In genomic region chr3L:4070221-4070995, dm6 we compare ENCODE assay signal across 6 fruit fly cellular contexts.
TF ChIP-seq lines count a peak whose summit lies in the region.

No protein-coding gene starts in this region.

- TF ChIP-seq CTCF in whole organism, embryonic (GFP tag; optimal IDR thresholded peaks at IDR 0.05; lab: Kevin White, UChicago) = no peak

TF ChIP-seq in whole organism, 6 proteins besides CTCF, POLR2A, EP300 and RAD21:
- TF ChIP-seq EcR (GFP tag; optimal IDR thresholded peaks at IDR 0.05; lab: Kevin White, UChicago) = no peak
- TF ChIP-seq pan (optimal IDR thresholded peaks at IDR 0.05; lab: Kevin White, UChicago) = peak; percentile 96
- TF ChIP-seq CG8478 (optimal IDR thresholded peaks at IDR 0.05; lab: Kevin White, UChicago) = no peak
- TF ChIP-seq Dll (optimal IDR thresholded peaks at IDR 0.05; lab: Kevin White, UChicago) = peak; percentile 81
- TF ChIP-seq psq (optimal IDR thresholded peaks at IDR 0.05; lab: Kevin White, UChicago) = no peak
- TF ChIP-seq usp (GFP tag; optimal IDR thresholded peaks at IDR 0.05; lab: Kevin White, UChicago) = no peak

TF ChIP-seq in whole organism, adult, 20 proteins besides CTCF, POLR2A, EP300 and RAD21 (continues in another document):
- TF ChIP-seq Hr96 (GFP tag; optimal IDR thresholded peaks at IDR 0.05; lab: Kevin White, UChicago) (peak; percentile 19), toe (GFP tag; optimal IDR thresholded peaks at IDR 0.05; lab: Kevin White, UChicago) (no peak), CG5204 (GFP tag; optimal IDR thresholded peaks at IDR 0.05; lab: Kevin White, UChicago) (no peak), CG7101 (tag; optimal IDR thresholded peaks at IDR 0.05; lab: Kevin White, UChicago) (peak; percentile 82), CG1620 (GFP tag; optimal IDR thresholded peaks at IDR 0.05; lab: Kevin White, UChicago) (no peak), CG12768 (GFP tag; optimal IDR thresholded peaks at IDR 0.05; lab: Kevin White, UChicago) (peak; percentile 74), Clk (GFP tag; optimal IDR thresholded peaks at IDR 0.05; lab: Kevin White, UChicago) (no peak), CG7045 (GFP tag; optimal IDR thresholded peaks at IDR 0.05; lab: Kevin White, UChicago) (no peak), bab1 (GFP tag; optimal IDR thresholded peaks at IDR 0.05; lab: Kevin White, UChicago) (peak; percentile 47), kay (GFP tag; lab: Kevin White, UChicago; ENCODE audit: borderline replicate concordance) (peak; percentile 26), Crg-1 (GFP tag; optimal IDR thresholded peaks at IDR 0.05; lab: Kevin White, UChicago) (no peak), tj (GFP tag; optimal IDR thresholded peaks at IDR 0.05; lab: Kevin White, UChicago) (peak; percentile 17), Mnt (GFP tag; optimal IDR thresholded peaks at IDR 0.05; lab: Kevin White, UChicago) (no peak), pad (GFP tag; optimal IDR thresholded peaks at IDR 0.05; lab: Kevin White, UChicago) (no peak), CG33017 (tag; optimal IDR thresholded peaks at IDR 0.05; lab: Kevin White, UChicago) (peak; percentile 81), CG14711 (tag; optimal IDR thresholded peaks at IDR 0.05; lab: Kevin White, UChicago) (peak; percentile 76), cnc (optimal IDR thresholded peaks at IDR 0.05; lab: Kevin White, UChicago) (no peak), ovo (GFP tag; optimal IDR thresholded peaks at IDR 0.05; lab: Kevin White, UChicago) (no peak)

TF ChIP-seq in whole organism, embryonic, 481 proteins besides CTCF, POLR2A, EP300 and RAD21 (continues in another document):
- TF ChIP-seq Bgb (GFP tag; IDR thresholded peaks at IDR 0.05; lab: Robert Waterston, UW; ENCODE audit: partially characterized antibody) (no peak), tup (GFP tag; optimal IDR thresholded peaks at IDR 0.05; lab: Kevin White, UChicago) (peak; percentile 64), CG1024 (GFP tag; IDR thresholded peaks at IDR 0.05; lab: Robert Waterston, UW) (peak; percentile 84), pum (GFP tag; optimal IDR thresholded peaks at IDR 0.05; lab: Kevin White, UChicago) (peak; percentile 78), CG10431 (GFP tag; optimal IDR thresholded peaks at IDR 0.05; lab: Kevin White, UChicago) (peak; percentile 22), ftz-f1 (GFP tag; optimal IDR thresholded peaks at IDR 0.05; lab: Kevin White, UChicago) (no peak), CG12769 (tag; optimal IDR thresholded peaks at IDR 0.05; lab: Kevin White, UChicago) (peak; percentile 97), tgo (GFP tag; IDR thresholded peaks at IDR 0.05; lab: Robert Waterston, UW) (peak; percentile 94), Rfx (GFP tag; IDR thresholded peaks at IDR 0.05; lab: Robert Waterston, UW) (peak; percentile 96), Nf-YC (tag; optimal IDR thresholded peaks at IDR 0.05; lab: Kevin White, UChicago) (no peak), CG13123 (GFP tag; optimal IDR thresholded peaks at IDR 0.05; lab: Kevin White, UChicago) (peak; percentile 69), CG8359 (GFP tag; optimal IDR thresholded peaks at IDR 0.05; lab: Kevin White, UChicago; ENCODE audit: borderline replicate concordance) (peak; percentile 26), Stat92E (GFP tag; optimal IDR thresholded peaks at IDR 0.05; lab: Kevin White, UChicago) (no peak), CG15073 (GFP tag; optimal IDR thresholded peaks at IDR 0.05; lab: Kevin White, UChicago) (peak; percentile 37), ttk (GFP tag; IDR thresholded peaks at IDR 0.05; lab: Robert Waterston, UW) (peak; percentile 91), CG14441 (GFP tag; IDR thresholded peaks at IDR 0.05; lab: Robert Waterston, UW) (peak; percentile 90), CG17359 (tag; optimal IDR thresholded peaks at IDR 0.05; lab: Kevin White, UChicago) (peak; percentile 92)

TF ChIP-seq in whole organism, prepupa, 60 proteins besides CTCF, POLR2A, EP300 and RAD21 (continues in another document):
- peak; percentile 98 for TF ChIP-seq achi (GFP tag; optimal IDR thresholded peaks at IDR 0.05; lab: Kevin White, UChicago)
- peak; percentile 99 for TF ChIP-seq OdsH (GFP tag; optimal IDR thresholded peaks at IDR 0.05; lab: Kevin White, UChicago)
- peak; percentile 99 for TF ChIP-seq CG6792 (GFP tag; optimal IDR thresholded peaks at IDR 0.05; lab: Kevin White, UChicago)
- peak; percentile 99 for TF ChIP-seq cyc (GFP tag; optimal IDR thresholded peaks at IDR 0.05; lab: Kevin White, UChicago)
- peak; percentile 91 for TF ChIP-seq CG9139 (GFP tag; optimal IDR thresholded peaks at IDR 0.05; lab: Kevin White, UChicago)
- TF ChIP-seq fkh (GFP tag; optimal IDR thresholded peaks at IDR 0.05; lab: Kevin White, UChicago) = peak; percentile 25
- TF ChIP-seq Lpt (GFP tag; optimal IDR thresholded peaks at IDR 0.05; lab: Kevin White, UChicago) = peak; percentile 98
- TF ChIP-seq vri (GFP tag; optimal IDR thresholded peaks at IDR 0.05; lab: Kevin White, UChicago) = peak; percentile 97
- TF ChIP-seq dac (GFP tag; optimal IDR thresholded peaks at IDR 0.05; lab: Kevin White, UChicago) = peak; percentile 97
- peak; percentile 99 for TF ChIP-seq acj6 (GFP tag; optimal IDR thresholded peaks at IDR 0.05; lab: Kevin White, UChicago)
- TF ChIP-seq Sox102F (GFP tag; optimal IDR thresholded peaks at IDR 0.05; lab: Kevin White, UChicago) = peak; percentile 98
- TF ChIP-seq Ets21C (GFP tag; optimal IDR thresholded peaks at IDR 0.05; lab: Kevin White, UChicago) = peak; percentile 98
- peak; percentile 99 for TF ChIP-seq net (GFP tag; optimal IDR thresholded peaks at IDR 0.05; lab: Kevin White, UChicago)
- peak; percentile 96 for TF ChIP-seq CG10669 (GFP tag; optimal IDR thresholded peaks at IDR 0.05; lab: Kevin White, UChicago)
- peak; percentile 99 for TF ChIP-seq eg (GFP tag; IDR thresholded peaks at IDR 0.05; lab: Robert Waterston, UW)
- peak; percentile 96 for TF ChIP-seq CG8632 (GFP tag; optimal IDR thresholded peaks at IDR 0.05; lab: Kevin White, UChicago)
- TF ChIP-seq CG15336 (GFP tag; IDR thresholded peaks at IDR 0.05; lab: Robert Waterston, UW) = peak; percentile 99
- peak; percentile 99 for TF ChIP-seq Sox14 (GFP tag; optimal IDR thresholded peaks at IDR 0.05; lab: Kevin White, UChicago)

TF ChIP-seq in whole organism, pupa, 21 proteins besides CTCF, POLR2A, EP300 and RAD21 (continues in another document):
- TF ChIP-seq CG17806 (tag; optimal IDR thresholded peaks at IDR 0.05; lab: Kevin White, UChicago) (peak; percentile 98), Pif1B (GFP tag; optimal IDR thresholded peaks at IDR 0.05; lab: Kevin White, UChicago) (peak; percentile 95), fd96Ca (GFP tag; IDR thresholded peaks at IDR 0.05; lab: Robert Waterston, UW) (peak; percentile 99), CG8159 (tag; optimal IDR thresholded peaks at IDR 0.05; lab: Kevin White, UChicago) (peak; percentile 96), CG4496 (GFP tag; IDR thresholded peaks at IDR 0.05; lab: Robert Waterston, UW) (peak; percentile 99), EcR (GFP tag; optimal IDR thresholded peaks at IDR 0.05; lab: Kevin White, UChicago) (peak; percentile 54), CG12605 (GFP tag; IDR thresholded peaks at IDR 0.05; lab: Robert Waterston, UW) (peak; percentile 98), gl (tag; optimal IDR thresholded peaks at IDR 0.05; lab: Kevin White, UChicago) (peak; percentile 94), Snoo (tag; optimal IDR thresholded peaks at IDR 0.05; lab: Kevin White, UChicago) (peak; percentile 91), Pif1A (GFP tag; optimal IDR thresholded peaks at IDR 0.05; lab: Kevin White, UChicago) (peak; percentile 97), CG15710 (tag; optimal IDR thresholded peaks at IDR 0.05; lab: Kevin White, UChicago) (peak; percentile 98), rn (GFP tag; IDR thresholded peaks at IDR 0.05; lab: Robert Waterston, UW) (peak; percentile 96), CG13204 (GFP tag; optimal IDR thresholded peaks at IDR 0.05; lab: Kevin White, UChicago) (peak; percentile 96), CG34367 (tag; optimal IDR thresholded peaks at IDR 0.05; lab: Kevin White, UChicago) (peak; percentile 97), D1 (tag; optimal IDR thresholded peaks at IDR 0.05; lab: Kevin White, UChicago) (peak; percentile 70), CG8301 (tag; optimal IDR thresholded peaks at IDR 0.05; lab: Kevin White, UChicago) (peak; percentile 99), CG14655 (GFP tag; optimal IDR thresholded peaks at IDR 0.05; lab: Kevin White, UChicago) (peak; percentile 98), CG9948 (tag; optimal IDR thresholded peaks at IDR 0.05; lab: Kevin White, UChicago) (peak; percentile 98), CG10348 (GFP tag; IDR thresholded peaks at IDR 0.05; lab: Robert Waterston, UW) (peak; percentile 95), Ets98B (GFP tag; IDR thresholded peaks at IDR 0.05; lab: Robert Waterston, UW) (peak; percentile 99)

TF ChIP-seq in whole organism, wandering third instar larva, 38 proteins besides CTCF, POLR2A, EP300 and RAD21 (continues in another document):
- no peak for TF ChIP-seq Abd-B (GFP tag; optimal IDR thresholded peaks at IDR 0.05; lab: Kevin White, UChicago)
- no peak for TF ChIP-seq Dfd (GFP tag; optimal IDR thresholded peaks at IDR 0.05; lab: Kevin White, UChicago)
- TF ChIP-seq pan (optimal IDR thresholded peaks at IDR 0.05; lab: Kevin White, UChicago) = peak; percentile 75
- no peak for TF ChIP-seq usp (GFP tag; optimal IDR thresholded peaks at IDR 0.05; lab: Kevin White, UChicago)
- peak; percentile 97 for TF ChIP-seq psq (GFP tag; optimal IDR thresholded peaks at IDR 0.05; lab: Kevin White, UChicago)
- peak; percentile 99 for TF ChIP-seq ey (GFP tag; optimal IDR thresholded peaks at IDR 0.05; lab: Kevin White, UChicago)
- peak; percentile 97 for TF ChIP-seq CG32264 (GFP tag; optimal IDR thresholded peaks at IDR 0.05; lab: Kevin White, UChicago)
- TF ChIP-seq Hnf4 (GFP tag; optimal IDR thresholded peaks at IDR 0.05; lab: Kevin White, UChicago) = peak; percentile 99
- TF ChIP-seq h (GFP tag; optimal IDR thresholded peaks at IDR 0.05; lab: Kevin White, UChicago) = peak; percentile 95
- TF ChIP-seq Hr78 (GFP tag; optimal IDR thresholded peaks at IDR 0.05; lab: Kevin White, UChicago) = no peak
- no peak for TF ChIP-seq tai (GFP tag; optimal IDR thresholded peaks at IDR 0.05; lab: Kevin White, UChicago)
- TF ChIP-seq woc (GFP tag; optimal IDR thresholded peaks at IDR 0.05; lab: Kevin White, UChicago) = peak; percentile 99
- TF ChIP-seq fru (GFP tag; optimal IDR thresholded peaks at IDR 0.05; lab: Kevin White, UChicago) = peak; percentile 99
- TF ChIP-seq Sp1 (GFP tag; optimal IDR thresholded peaks at IDR 0.05; lab: Kevin White, UChicago) = peak; percentile 93
- peak; percentile 86 for TF ChIP-seq Dif (GFP tag; optimal IDR thresholded peaks at IDR 0.05; lab: Kevin White, UChicago; ENCODE audit: partially characterized antibody)
- TF ChIP-seq foxo (GFP tag; optimal IDR thresholded peaks at IDR 0.05; lab: Kevin White, UChicago) = peak; percentile 95 to 99
- TF ChIP-seq lola (GFP tag; optimal IDR thresholded peaks at IDR 0.05; lab: Kevin White, UChicago) = no peak
- peak; percentile 88 for TF ChIP-seq Hr83 (GFP tag; optimal IDR thresholded peaks at IDR 0.05; lab: Kevin White, UChicago; ENCODE audit: poor library complexity, severe bottlenecking)
- no peak for TF ChIP-seq Myc (optimal IDR thresholded peaks at IDR 0.05; lab: Kevin White, UChicago)
- TF ChIP-seq CG9705 (GFP tag; optimal IDR thresholded peaks at IDR 0.05; lab: Kevin White, UChicago) = peak; percentile 88
- peak; percentile 71 for TF ChIP-seq sv (GFP tag; optimal IDR thresholded peaks at IDR 0.05; lab: Kevin White, UChicago)
- peak; percentile 96 for TF ChIP-seq dmrt93B (GFP tag; optimal IDR thresholded peaks at IDR 0.05; lab: Kevin White, UChicago)
